Fruit fly (Drosophila melanogaster) whole organism, embryonic: Measurements from ENCODE around the gene CG42554.

ENCODE experiments used
- Awh ChIP-seq: fragments of 200-800 bp; sonication (Bioruptor generic); IDR thresholded peaks from 2 replicates; pipeline ENCODE4, ENCODE4 v1.3.6; 2022; ENCODE audit warnings: missing biosample characterization, missing genetic modification characterization
- B-H2 ChIP-seq: fragments of 200-800 bp; sonication (Bioruptor generic); optimal IDR thresholded peaks from 2 replicates; lab custom pipeline; 2018; ENCODE audit warnings: missing biosample characterization, mild to moderate bottlenecking, missing genetic modification characterization
- CG1024 ChIP-seq: fragments of 200-800 bp; sonication (Bioruptor generic); IDR thresholded peaks from 2 replicates; pipeline ENCODE4 v1.3.6; 2022; ENCODE audit warnings: missing biosample characterization, missing genetic modification characterization
- CG10431 ChIP-seq: fragments of 200-800 bp; sonication (Bioruptor generic); optimal IDR thresholded peaks from 3 replicates; lab custom pipeline; 2018; ENCODE audit warnings: missing biosample characterization, mild to moderate bottlenecking, missing genetic modification characterization
- CG10654 ChIP-seq: fragments of 200-800 bp; sonication (Bioruptor generic); optimal IDR thresholded peaks from 2 replicates; lab custom pipeline; 2016; ENCODE audit warnings: missing biosample characterization, missing genetic modification characterization
- CG11247 ChIP-seq: fragments of 200-800 bp; sonication (Bioruptor generic); IDR thresholded peaks from 2 replicates; pipeline ENCODE4 v1.3.6; 2022; ENCODE audit warnings: missing biosample characterization, missing genetic modification characterization
- CG11456 ChIP-seq: fragments of 200-800 bp; sonication (Bioruptor generic); IDR thresholded peaks from 3 replicates; pipeline ENCODE4 v1.3.6; 2022; ENCODE audit warnings: missing biosample characterization, missing genetic modification characterization
- CG11695 ChIP-seq: fragments of 200-800 bp; sonication (Bioruptor generic); IDR thresholded peaks from 3 replicates; pipeline ENCODE4 v1.3.6; 2022; ENCODE audit warnings: missing biosample characterization, missing genetic modification characterization
- CG14014 ChIP-seq: fragments of 200-800 bp; sonication (Bioruptor generic); IDR thresholded peaks from 2 replicates; pipeline ENCODE4 v1.3.6; 2022; ENCODE audit warnings: missing biosample characterization, missing genetic modification characterization
- CG14710 ChIP-seq: fragments of 200-800 bp; sonication (Bioruptor generic); optimal IDR thresholded peaks from 3 replicates; lab custom pipeline; 2019; ENCODE audit warnings: missing biosample characterization, mild to moderate bottlenecking, missing genetic modification characterization, moderate library complexity
- CG14965 ChIP-seq: fragments of 200-800 bp; sonication (Bioruptor generic); optimal IDR thresholded peaks from 2 replicates; lab custom pipeline; 2016; ENCODE audit warnings: missing biosample characterization, missing genetic modification characterization, borderline replicate concordance
- CG17385 ChIP-seq: fragments of 200-800 bp; sonication (Bioruptor generic); optimal IDR thresholded peaks from 3 replicates; lab custom pipeline; 2018; ENCODE audit warnings: missing biosample characterization, mild to moderate bottlenecking, missing genetic modification characterization
- CG17802 ChIP-seq: fragments of 200-800 bp; sonication (Bioruptor generic); optimal IDR thresholded peaks from 2 replicates; lab custom pipeline; 2018; ENCODE audit warnings: missing biosample characterization, mild to moderate bottlenecking, missing genetic modification characterization, moderate library complexity
- CG5245 ChIP-seq: fragments of 200-800 bp; sonication (Bioruptor generic); optimal IDR thresholded peaks from 3 replicates; lab custom pipeline; 2016; ENCODE audit warnings: missing biosample characterization, missing genetic modification characterization
- CG6683 ChIP-seq: fragments of 200-800 bp; sonication (Bioruptor generic); optimal IDR thresholded peaks from 2 replicates; lab custom pipeline; 2017; ENCODE audit warnings: missing biosample characterization, mild to moderate bottlenecking, missing genetic modification characterization, missing genetic modification reagents
- CG9932 ChIP-seq: fragments of 200-800 bp; sonication (Bioruptor generic); IDR thresholded peaks from 2 replicates; pipeline ENCODE4 v1.3.6; 2022; ENCODE audit warnings: missing biosample characterization, missing genetic modification characterization
- CkIIα-i1 ChIP-seq: fragments of 200-800 bp; sonication (Bioruptor generic); IDR thresholded peaks from 2 replicates; pipeline ENCODE4 v1.3.6; 2022; ENCODE audit warnings: missing biosample characterization, missing genetic modification characterization
- Dek ChIP-seq: fragments of 200-800 bp; sonication (Bioruptor generic); optimal IDR thresholded peaks from 3 replicates; lab custom pipeline; 2019; ENCODE audit warnings: missing biosample characterization, mild to moderate bottlenecking, missing genetic modification characterization, moderate library complexity
- Dfd ChIP-seq, 2 experiments: fragments of >200 bp; optimal IDR thresholded peaks; 2 replicates each; lab custom pipeline; 2017; ENCODE audit warnings: missing biosample characterization in 2 of 2, missing genetic modification characterization in 2 of 2
- Dip3 ChIP-seq: fragments of 200-800 bp; sonication (Bioruptor generic); optimal IDR thresholded peaks from 3 replicates; lab custom pipeline; 2016; ENCODE audit warnings: missing biosample characterization, missing genetic modification characterization
- Ets65A ChIP-seq: fragments of 200-800 bp; sonication (Bioruptor generic); peaks from one replicate; lab custom pipeline; 2016; ENCODE audit warnings: missing biosample characterization, missing genetic modification characterization
- Hr3 ChIP-seq: fragments of 200-800 bp; sonication (Bioruptor generic); optimal IDR thresholded peaks from 3 replicates; lab custom pipeline; 2016; ENCODE audit warnings: missing biosample characterization, missing genetic modification characterization
- Med ChIP-seq: fragments of 200-800 bp; sonication (Bioruptor generic); peaks from one replicate; lab custom pipeline; 2016; ENCODE audit warnings: missing biosample characterization, missing genetic modification characterization, mild to moderate bottlenecking, inconsistent platforms, moderate library complexity
- Mes4 ChIP-seq: fragments of 200-800 bp; sonication (Bioruptor generic); optimal IDR thresholded peaks from 2 replicates; lab custom pipeline; 2016; ENCODE audit warnings: missing biosample characterization, missing genetic modification characterization
- Nf-YA ChIP-seq: fragments of 200-800 bp; sonication (Bioruptor generic); IDR thresholded peaks from 2 replicates; pipeline ENCODE4 v1.3.6; 2022; ENCODE audit warnings: missing biosample characterization, missing genetic modification characterization
- Nf-YC ChIP-seq: fragments of 200-800 bp; optimal IDR thresholded peaks from 3 replicates; lab custom pipeline; 2019; ENCODE audit warnings: missing biosample characterization, mild to moderate bottlenecking, missing genetic modification characterization, moderate library complexity
- Side ChIP-seq: fragments of 200-800 bp; sonication (Bioruptor generic); optimal IDR thresholded peaks from 2 replicates; lab custom pipeline; 2016; ENCODE audit warnings: missing biosample characterization, missing genetic modification characterization
- ac ChIP-seq: fragments of 200-800 bp; sonication (Bioruptor generic); optimal IDR thresholded peaks from 3 replicates; lab custom pipeline; 2017; ENCODE audit warnings: missing biosample characterization, mild to moderate bottlenecking, missing genetic modification characterization
- ap ChIP-seq: fragments of 200-800 bp; sonication (Bioruptor generic); IDR thresholded peaks from 2 replicates; pipeline ENCODE4 v1.3.6; 2022; ENCODE audit warnings: missing biosample characterization, missing genetic modification characterization
- bab2 ChIP-seq: fragments of 200-800 bp; sonication (Bioruptor generic); optimal IDR thresholded peaks from 2 replicates; lab custom pipeline; 2016; ENCODE audit warnings: missing biosample characterization, missing genetic modification characterization
- bbx ChIP-seq: fragments of 200-800 bp; sonication (Bioruptor generic); IDR thresholded peaks from 2 replicates; pipeline ENCODE4 v1.3.6; 2022; ENCODE audit warnings: missing biosample characterization, missing genetic modification characterization; ENCODE audit not compliant: partially characterized antibody
- bigmax ChIP-seq: fragments of 200-800 bp; sonication (Bioruptor generic); optimal IDR thresholded peaks from 2 replicates; lab custom pipeline; 2018; ENCODE audit warnings: missing biosample characterization, mild to moderate bottlenecking, missing genetic modification characterization
- br ChIP-seq: fragments of >200 bp; optimal IDR thresholded peaks from 2 replicates; lab custom pipeline; 2017
- bsh ChIP-seq, 2 experiments: fragments of 200-800 bp; sonication (Bioruptor generic); optimal IDR thresholded peaks; 2 replicates each; lab custom pipeline; 2017 to 2018; ENCODE audit warnings: mild to moderate bottlenecking in 2 of 2, missing biosample characterization in 2 of 2, missing genetic modification characterization in 2 of 2, moderate library complexity in 1 of 2
- caup ChIP-seq: fragments of 200-800 bp; sonication (Bioruptor generic); optimal IDR thresholded peaks from 3 replicates; lab custom pipeline; 2017; ENCODE audit warnings: missing biosample characterization, mild to moderate bottlenecking, missing genetic modification characterization, moderate library complexity; ENCODE audit not compliant: severe bottlenecking
- da ChIP-seq: fragments of 200-800 bp; sonication (Bioruptor generic); optimal IDR thresholded peaks from 2 replicates; lab custom pipeline; 2016; ENCODE audit warnings: missing biosample characterization, missing genetic modification characterization
- dan ChIP-seq: fragments of 200-800 bp; sonication (Bioruptor generic); IDR thresholded peaks from 2 replicates; pipeline ENCODE4 v1.3.6; 2022; ENCODE audit warnings: missing biosample characterization, missing genetic modification characterization
- gt ChIP-seq: fragments of 200-800 bp; sonication (Bioruptor generic); IDR thresholded peaks from 2 replicates; pipeline ENCODE4 v1.3.6; 2022; ENCODE audit warnings: missing biosample characterization, missing genetic modification characterization
- kah ChIP-seq: fragments of 200-800 bp; sonication (Bioruptor generic); optimal IDR thresholded peaks from 2 replicates; lab custom pipeline; 2018; ENCODE audit warnings: missing biosample characterization, mild to moderate bottlenecking, missing genetic modification characterization
- maf-S ChIP-seq: fragments of 200-800 bp; sonication (Bioruptor generic); optimal IDR thresholded peaks from 2 replicates; lab custom pipeline; 2016; ENCODE audit warnings: missing biosample characterization, missing genetic modification characterization
- pb ChIP-seq: fragments of 200-800 bp; sonication (Bioruptor generic); optimal IDR thresholded peaks from 3 replicates; lab custom pipeline; 2016; ENCODE audit warnings: missing biosample characterization, missing genetic modification characterization
- prd ChIP-seq, 3 experiments: fragments of >200 bp in 2 of 3; fragments of 200-800 bp in 1 of 3; sonication (Bioruptor generic) in 1 of 3; optimal IDR thresholded peaks in 2 of 3; IDR thresholded peaks in 1 of 3; 2 replicates in 2 of 3; 3 replicates in 1 of 3; pipeline versions ENCODE4 v1.3.6 to Lab custom; 2017 to 2022; ENCODE audit warnings: missing biosample characterization in 1 of 3, missing genetic modification characterization in 1 of 3
- ranshi ChIP-seq: fragments of 200-800 bp; sonication (Bioruptor generic); IDR thresholded peaks from 2 replicates; pipeline ENCODE4 v1.3.6; 2022; ENCODE audit warnings: missing biosample characterization, missing genetic modification characterization
- rib ChIP-seq: fragments of 200-800 bp; sonication (Bioruptor generic); IDR thresholded peaks from 2 replicates; pipeline ENCODE4 v1.3.6; 2022; ENCODE audit warnings: missing biosample characterization, missing genetic modification characterization
- sens-2 ChIP-seq: fragments of 200-800 bp; sonication (Bioruptor generic); IDR thresholded peaks from 2 replicates; pipeline ENCODE4 v1.3.6; 2022; ENCODE audit warnings: missing biosample characterization, missing genetic modification characterization
- sisA ChIP-seq: fragments of 200-800 bp; sonication (Bioruptor generic); IDR thresholded peaks from 2 replicates; pipeline ENCODE4 v1.3.6; 2022; ENCODE audit warnings: missing biosample characterization, missing genetic modification characterization
- sqz ChIP-seq: fragments of 200-800 bp; sonication (Bioruptor generic); optimal IDR thresholded peaks from 3 replicates; lab custom pipeline; 2018; ENCODE audit warnings: missing biosample characterization, mild to moderate bottlenecking, missing genetic modification characterization
- tap ChIP-seq: fragments of 200-800 bp; optimal IDR thresholded peaks from 3 replicates; lab custom pipeline; 2019; ENCODE audit warnings: missing biosample characterization, mild to moderate bottlenecking, missing genetic modification characterization, moderate library complexity
- tin ChIP-seq: fragments of 200-800 bp; sonication (Bioruptor generic); optimal IDR thresholded peaks from 3 replicates; lab custom pipeline; 2016; ENCODE audit warnings: missing biosample characterization, missing genetic modification characterization
- tll ChIP-seq, 2 experiments: fragments of 200-800 bp in 1 of 2; fragments of >200 bp in 1 of 2; sonication (Bioruptor generic) in 1 of 2; optimal IDR thresholded peaks; 2 replicates each; lab custom pipeline; 2017 to 2019; ENCODE audit warnings: missing biosample characterization in 2 of 2, missing genetic modification characterization in 2 of 2, mild to moderate bottlenecking in 1 of 2, moderate library complexity in 1 of 2

Gene CG42554

DNA sequence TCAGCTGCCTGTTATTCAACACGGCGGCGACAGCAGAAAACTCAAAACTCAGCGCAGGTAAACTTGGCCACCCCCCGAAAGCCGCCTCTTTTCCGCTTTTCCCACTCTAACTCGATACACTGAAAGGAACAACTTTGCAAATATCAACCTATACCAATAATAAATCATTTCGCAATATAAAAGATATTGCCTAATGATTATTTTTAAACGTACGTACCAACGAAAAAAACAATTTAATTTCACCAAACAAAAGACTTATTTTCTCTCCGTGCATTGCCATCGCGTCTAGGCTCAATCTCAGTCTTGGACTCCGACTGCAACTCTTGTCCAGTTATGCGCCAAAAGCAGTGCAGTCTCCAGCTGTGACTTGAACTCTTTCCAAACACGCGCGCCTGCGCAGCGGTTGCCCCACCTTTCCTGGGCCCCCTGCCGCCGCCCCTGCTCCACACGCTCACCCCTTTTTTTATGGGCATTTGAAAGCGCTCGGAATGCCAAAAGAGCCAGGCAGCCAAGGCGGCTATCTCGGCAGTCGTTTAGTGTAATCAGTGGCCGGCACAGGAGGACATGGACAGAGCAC is 29.8 kb upstream of the CG42554 start (continued):
- peak; percentile 38; the same call in 1 of the 2 replicates for TF ChIP-seq sens-2 (GFP tag; lab: Robert Waterston, UW)
- no peak for TF ChIP-seq prd (optimal IDR thresholded peaks at IDR 0.05; lab: Kevin White, UChicago)
- TF ChIP-seq prd (GFP tag; IDR thresholded peaks at IDR 0.05; lab: Robert Waterston, UW), result peak; percentile 79
- TF ChIP-seq Awh (GFP tag; lab: Robert Waterston, UW), result peak; percentile 36; the same call in 1 of the 2 replicates
- peak; percentile 62 for TF ChIP-seq ranshi (GFP tag; lab: Robert Waterston, UW)
- TF ChIP-seq caup (GFP tag; lab: Kevin White, UChicago), result peak; percentile 25
- peak; percentile 60 for TF ChIP-seq sisA
- no peak for TF ChIP-seq dan
- TF ChIP-seq Dek, result no peak
- TF ChIP-seq CG10654 (GFP tag; lab: Kevin White, UChicago), result peak; percentile 55
- peak; percentile 29 for TF ChIP-seq Mes4 (GFP tag; lab: Kevin White, UChicago)
- no peak for TF ChIP-seq tll (GFP tag; optimal IDR thresholded peaks at IDR 0.05; lab: Kevin White, UChicago)
- peak; percentile 64 for TF ChIP-seq tin (GFP tag; lab: Kevin White, UChicago)
- TF ChIP-seq CG17802, result no peak
- no peak for TF ChIP-seq maf-S (GFP tag; lab: Kevin White, UChicago)
- peak; percentile 42 for TF ChIP-seq Side (GFP tag; lab: Kevin White, UChicago)
- 0 out of 2 replicates have a peak, but pooled peaks have one; percentile 26 for TF ChIP-seq CG11247 (GFP tag; lab: Robert Waterston, UW)
- TF ChIP-seq kah (GFP tag; lab: Kevin White, UChicago), result peak; percentile 8
- peak; percentile 53 for TF ChIP-seq pb (GFP tag; lab: Kevin White, UChicago)
- no peak for TF ChIP-seq rib
- TF ChIP-seq ap (GFP tag; lab: Robert Waterston, UW), result peak; percentile 42; the same call in 1 of the 2 replicates
- peak; percentile 13 for TF ChIP-seq Ets65A (GFP tag; lab: Kevin White, UChicago)
- no peak for TF ChIP-seq bigmax
- peak; percentile 39 for TF ChIP-seq CG17385
- peak; percentile 43 for TF ChIP-seq CG5245 (GFP tag; lab: Kevin White, UChicago)
- TF ChIP-seq bsh (GFP tag; optimal IDR thresholded peaks at IDR 0.05; lab: Kevin White, UChicago), result peak; percentile 61 to 69
- peak; percentile 54; the same call in 1 of the 2 replicates for TF ChIP-seq Nf-YA (GFP tag; lab: Robert Waterston, UW)
- no peak for TF ChIP-seq CG11456 (GFP tag; lab: Robert Waterston, UW)
- no peak for TF ChIP-seq ac
- no peak for TF ChIP-seq CG14965 (GFP tag; lab: Kevin White, UChicago)
- TF ChIP-seq Nf-YC (tag; lab: Kevin White, UChicago), result no peak
- TF ChIP-seq bbx, result no peak
- peak; percentile 66 for TF ChIP-seq CG14710
- TF ChIP-seq CkIIα-i1 (GFP tag; lab: Robert Waterston, UW), result no peak
- no peak for TF ChIP-seq br
- TF ChIP-seq CG6683, result peak; percentile 33
- TF ChIP-seq CG9932, result no peak
- TF ChIP-seq CG14014 (GFP tag; lab: Robert Waterston, UW), result no peak; the same call in 1 of the 2 replicates
- TF ChIP-seq gt (GFP tag; lab: Robert Waterston, UW), result 0 out of 2 replicates have a peak, but pooled peaks have one; percentile 7
- no peak for TF ChIP-seq Dfd (GFP tag; optimal IDR thresholded peaks at IDR 0.05; lab: Kevin White, UChicago)
- TF ChIP-seq B-H2 (GFP tag; lab: Kevin White, UChicago), result no peak
- TF ChIP-seq tap (tag; lab: Kevin White, UChicago), result peak; percentile 38
- TF ChIP-seq Hr3 (GFP tag; lab: Kevin White, UChicago), result peak; percentile 37
- peak; percentile 91 for TF ChIP-seq Med (GFP tag; lab: Kevin White, UChicago)
- TF ChIP-seq sqz (GFP tag; lab: Kevin White, UChicago), result peak; percentile 38
- peak; percentile 69 for TF ChIP-seq bab2 (GFP tag; lab: Kevin White, UChicago)
- TF ChIP-seq Dip3 (GFP tag; lab: Kevin White, UChicago), result peak; percentile 7
- TF ChIP-seq CG11695 (GFP tag; lab: Robert Waterston, UW), result 0 out of 3 replicates have a peak, but pooled peaks have one; percentile 43
- no peak for TF ChIP-seq CG10431
- TF ChIP-seq CG1024 (GFP tag; lab: Robert Waterston, UW), result peak; percentile 37; the same call in 1 of the 2 replicates
- no peak for TF ChIP-seq da (GFP tag; lab: Kevin White, UChicago)
